Fruit fly (Drosophila melanogaster) S2 (cell line): Measurements from ENCODE around the gene Trs23.

Experiments used
- CG8478 ChIP-seq: fragments of >200 bp; optimal IDR thresholded peaks from 2 replicates; lab custom pipeline; 2018
- CTCF ChIP-seq, 2 experiments: fragments of >200 bp; optimal IDR thresholded peaks; 2 replicates each; lab custom pipeline; 2018

- TF ChIP-seq CG8478 (lab: Kevin White, UChicago) (no peak), CTCF (optimal IDR thresholded peaks at IDR 0.05; lab: Kevin White, UChicago) (no peak)
Observed at dm6 chr2L:8685668-8686306, at the start of gene Trs23, which contains the start of gene PrBP.
